Fruit fly (Drosophila melanogaster): ENCODE data around the gene CG7330.

CG7330 gene

DNA sequence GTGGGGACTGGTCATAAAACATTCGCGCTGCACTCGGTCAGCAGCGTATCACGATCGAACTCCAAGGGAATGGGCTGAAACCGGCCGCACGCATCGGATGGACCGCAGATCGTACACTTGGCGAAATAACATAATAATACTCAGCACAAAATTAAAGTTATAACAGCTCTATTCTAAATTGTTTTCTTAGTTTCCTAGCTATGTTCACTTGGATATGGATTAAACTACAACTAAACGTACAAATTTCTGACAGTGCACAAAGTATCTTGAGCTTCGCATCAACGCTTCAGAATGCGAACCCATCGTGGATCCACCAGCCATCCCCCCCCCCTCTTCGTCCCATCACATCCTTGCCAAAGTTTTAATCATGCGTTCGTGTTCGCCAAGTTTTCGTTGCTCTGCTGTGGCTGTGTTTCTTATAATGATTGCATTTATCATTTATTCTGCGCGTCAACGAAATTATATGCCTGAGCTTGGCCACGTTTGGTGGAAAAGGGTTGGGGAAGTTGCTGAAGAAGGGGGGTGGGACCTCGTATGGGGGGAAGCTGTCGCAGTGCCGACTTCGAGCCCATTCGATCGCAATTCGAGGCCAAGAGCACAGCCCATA, 46.4 kb downstream of the CG7330 start:
- no peak for TF ChIP-seq CG8359 (GFP tag; optimal IDR thresholded peaks at IDR 0.05; ENCODE audit: borderline replicate concordance)
- TF ChIP-seq CG32772 (GFP tag; IDR thresholded peaks at IDR 0.05), result 0 out of 2 replicates have a peak, but pooled peaks have one; percentile 5
- peak; percentile 2 for TF ChIP-seq CG17359 (tag; optimal IDR thresholded peaks at IDR 0.05)
- no peak for TF ChIP-seq CG10959 (GFP tag; IDR thresholded peaks at IDR 0.05)
- no peak for TF ChIP-seq CG15011 (GFP tag; optimal IDR thresholded peaks at IDR 0.05)
- TF ChIP-seq CG13424 (tag; optimal IDR thresholded peaks at IDR 0.05), result no peak
- TF ChIP-seq wdn (GFP tag; IDR thresholded peaks at IDR 0.05), result no peak
- TF ChIP-seq corto (GFP tag; optimal IDR thresholded peaks at IDR 0.05), result peak; percentile 87
- TF ChIP-seq Nf-YC (tag; optimal IDR thresholded peaks at IDR 0.05), result no peak
- TF ChIP-seq CG6683 (GFP tag; optimal IDR thresholded peaks at IDR 0.05), result no peak
- TF ChIP-seq CG12659 (GFP tag; optimal IDR thresholded peaks at IDR 0.05), result no peak
- TF ChIP-seq bsh (GFP tag; optimal IDR thresholded peaks at IDR 0.05), result peak; percentile 17 to 74
- TF ChIP-seq dati (GFP tag; IDR thresholded peaks at IDR 0.05), result no peak
- TF ChIP-seq CG11504 (tag; optimal IDR thresholded peaks at IDR 0.05), result no peak
- no peak for TF ChIP-seq Fer3 (tag; optimal IDR thresholded peaks at IDR 0.05)
- TF ChIP-seq hb (GFP tag; IDR thresholded peaks at IDR 0.05; ENCODE audit: partially characterized antibody), result no peak
- no peak for TF ChIP-seq ato (GFP tag; IDR thresholded peaks at IDR 0.05; ENCODE audit: partially characterized antibody)
- peak; percentile 68 for TF ChIP-seq nom (GFP tag; optimal IDR thresholded peaks at IDR 0.05)
- peak; percentile 61 for TF ChIP-seq Drgx (GFP tag; IDR thresholded peaks at IDR 0.05)
- TF ChIP-seq zen2 (GFP tag; IDR thresholded peaks at IDR 0.05; ENCODE audit: partially characterized antibody), result no peak
- no peak for TF ChIP-seq ase (GFP tag; IDR thresholded peaks at IDR 0.05)
- peak; percentile 18 for TF ChIP-seq Blimp-1 (GFP tag; optimal IDR thresholded peaks at IDR 0.05)
- TF ChIP-seq CG7271 (tag; optimal IDR thresholded peaks at IDR 0.05), result no peak
- 0 out of 2 replicates have a peak, but pooled peaks have one; percentile 17 for TF ChIP-seq CG32767 (GFP tag; IDR thresholded peaks at IDR 0.05)
- TF ChIP-seq CG3163 (GFP tag; optimal IDR thresholded peaks at IDR 0.05), result no peak
- no peak for TF ChIP-seq nmo (GFP tag; optimal IDR thresholded peaks at IDR 0.05)
- no peak for TF ChIP-seq fd96Cb (tag; optimal IDR thresholded peaks at IDR 0.05)
- TF ChIP-seq HLH3B (GFP tag; IDR thresholded peaks at IDR 0.05), result peak; percentile 20; the same call in 1 of the 2 replicates
- no peak for TF ChIP-seq CG8388 (GFP tag; optimal IDR thresholded peaks at IDR 0.05)
- TF ChIP-seq CG16813 (GFP tag; IDR thresholded peaks at IDR 0.05; ENCODE audit: partially characterized antibody), result no peak
- TF ChIP-seq Lpt (GFP tag; optimal IDR thresholded peaks at IDR 0.05), result no peak
- peak; percentile 96 for TF ChIP-seq lbe (GFP tag; optimal IDR thresholded peaks at IDR 0.05)
- TF ChIP-seq Xrp1 (GFP tag; IDR thresholded peaks at IDR 0.05), result peak; percentile 16; the same call in 1 of the 2 replicates
- TF ChIP-seq CG4820 (GFP tag; optimal IDR thresholded peaks at IDR 0.05), result no peak
- TF ChIP-seq Sox102F (GFP tag; optimal IDR thresholded peaks at IDR 0.05), result peak; percentile 31
- peak; percentile 1 for TF ChIP-seq CG1603 (tag; optimal IDR thresholded peaks at IDR 0.05)
- TF ChIP-seq CG13296 (GFP tag; optimal IDR thresholded peaks at IDR 0.05), result no peak
- 0 out of 2 replicates have a peak, but pooled peaks have one; percentile 29 for TF ChIP-seq nerfin-2 (GFP tag; IDR thresholded peaks at IDR 0.05; ENCODE audit: partially characterized antibody)
- TF ChIP-seq CG3838 (GFP tag; optimal IDR thresholded peaks at IDR 0.05), result no peak
- TF ChIP-seq Stat92E (GFP tag; optimal IDR thresholded peaks at IDR 0.05), result no peak
- peak; percentile 54 for TF ChIP-seq sens (GFP tag)
- TF ChIP-seq CG15269 (tag; optimal IDR thresholded peaks at IDR 0.05), result no peak
- no peak for TF ChIP-seq pros (GFP tag; optimal IDR thresholded peaks at IDR 0.05)
- no peak for TF ChIP-seq pita (GFP tag; optimal IDR thresholded peaks at IDR 0.05)
- TF ChIP-seq prd (optimal IDR thresholded peaks at IDR 0.05), result no peak
- TF ChIP-seq prd (GFP tag; IDR thresholded peaks at IDR 0.05), result peak; percentile 29; the same call in 1 of the 3 replicates

All from whole organism, embryonic.